Worm (Caenorhabditis elegans): ENCODE data around the gene ocr-1.

ce11 chrV:10718037-10718436, 46.1 kb upstream of the ocr-1 start:
- TF ChIP-seq mdl-1 (tag; optimal IDR thresholded peaks at IDR 0.05) (no peak), snpc-4 (tag; optimal IDR thresholded peaks at IDR 0.05) (no peak), mdt-29 (GFP tag; IDR thresholded peaks at IDR 0.05) (no peak), egl-43 (GFP tag; IDR thresholded peaks at IDR 0.05) (no peak), nhr-11 (tag; optimal IDR thresholded peaks at IDR 0.05) (no peak), ceh-20 (GFP tag; IDR thresholded peaks at IDR 0.05) (no peak), snpc-1.2 (GFP tag; IDR thresholded peaks at IDR 0.05) (no peak), nhr-111 (GFP tag; optimal IDR thresholded peaks at IDR 0.05) (no peak)
